Worm (Caenorhabditis elegans) whole organism, L4/young adult: ENCODE data around the gene F09B9.5.

Source experiments
- W03F9.2 ChIP-seq: fragments of 150-350 bp; optimal IDR thresholded peaks from 2 replicates; lab custom pipeline; 2014; ENCODE audit warnings: missing biosample characterization, missing genetic modification characterization
- dao-5 ChIP-seq: sonication (generic microtip); optimal IDR thresholded peaks from 2 replicates; lab custom pipeline; 2016; ENCODE audit warnings: missing genotype, missing genetic modification characterization, moderate library complexity, missing compliant biosample characterization
- him-1 ChIP-seq: sonication (generic microtip); optimal IDR thresholded peaks from 2 replicates; lab custom pipeline; 2016; ENCODE audit warnings: missing genotype, missing genetic modification reagents, missing genetic modification characterization, missing compliant biosample characterization

- no peak for TF ChIP-seq dao-5
- no peak for TF ChIP-seq W03F9.2 (tag; lab: Kevin White, UChicago)
- TF ChIP-seq him-1 (tag; lab: Kevin White, UChicago), result no peak
Observed at ce11 chrX:10206008-10206407, 51.4 kb downstream of the F09B9.5 start.
